Fruit fly (Drosophila melanogaster): ENCODE data around the gene CG14325.
A peak's percentile ranks its signal among the peaks of the same experiment; 100 is the strongest.

CG14325 gene

dm6 chr3R:17591831-17592230, 35.1 kb upstream of the CG14325 start (continued):
- no peak for TF ChIP-seq en (GFP tag; optimal IDR thresholded peaks at IDR 0.05)
- TF ChIP-seq CG7928 (GFP tag; optimal IDR thresholded peaks at IDR 0.05), result no peak
- TF ChIP-seq sqz (GFP tag; optimal IDR thresholded peaks at IDR 0.05), result no peak
- no peak for TF ChIP-seq CG10431 (GFP tag; optimal IDR thresholded peaks at IDR 0.05)
- no peak for TF ChIP-seq CG12744 (GFP tag; optimal IDR thresholded peaks at IDR 0.05)
- no peak for TF ChIP-seq onecut (GFP tag; IDR thresholded peaks at IDR 0.05)
- no peak for TF ChIP-seq CG42726 (GFP tag; IDR thresholded peaks at IDR 0.05; ENCODE audit: partially characterized antibody)
- peak; percentile 77 for TF ChIP-seq sens (GFP tag)
- no peak for TF ChIP-seq CG6683 (GFP tag; optimal IDR thresholded peaks at IDR 0.05)
- no peak for TF ChIP-seq ken (GFP tag; IDR thresholded peaks at IDR 0.05)
- TF ChIP-seq CG8089 (GFP tag; optimal IDR thresholded peaks at IDR 0.05), result no peak
- TF ChIP-seq CG15696 (tag; optimal IDR thresholded peaks at IDR 0.05), result peak; percentile 4
- no peak for TF ChIP-seq CG3847 (GFP tag; IDR thresholded peaks at IDR 0.05)
- no peak for TF ChIP-seq ftz-f1 (GFP tag; optimal IDR thresholded peaks at IDR 0.05)
- no peak for TF ChIP-seq CG12299 (tag; optimal IDR thresholded peaks at IDR 0.05)
- TF ChIP-seq CG6791 (GFP tag; IDR thresholded peaks at IDR 0.05; ENCODE audit: partially characterized antibody), result no peak
- TF ChIP-seq ash1 (GFP tag; optimal IDR thresholded peaks at IDR 0.05), result no peak
- no peak for TF ChIP-seq h (optimal IDR thresholded peaks at IDR 0.05)
- TF ChIP-seq CG4282 (GFP tag; optimal IDR thresholded peaks at IDR 0.05), result no peak
- TF ChIP-seq org-1 (GFP tag; optimal IDR thresholded peaks at IDR 0.05), result no peak
- TF ChIP-seq CG12391 (tag; optimal IDR thresholded peaks at IDR 0.05), result peak; percentile 22
- TF ChIP-seq CG31441 (GFP tag; IDR thresholded peaks at IDR 0.05), result 0 out of 2 replicates have a peak, but pooled peaks have one; percentile 13
- no peak for TF ChIP-seq CG1647 (GFP tag; optimal IDR thresholded peaks at IDR 0.05)
- no peak for TF ChIP-seq ham (GFP tag; IDR thresholded peaks at IDR 0.05)
- TF ChIP-seq Blimp-1 (GFP tag; optimal IDR thresholded peaks at IDR 0.05), result no peak

- TF ChIP-seq tap (tag; optimal IDR thresholded peaks at IDR 0.05), result peak; percentile 14
- no peak for TF ChIP-seq repo (GFP tag; optimal IDR thresholded peaks at IDR 0.05)
- peak; percentile 63; the same call in 1 of the 2 replicates for TF ChIP-seq CG4360 (GFP tag; IDR thresholded peaks at IDR 0.05)
- peak; percentile 67 for TF ChIP-seq pros (GFP tag; optimal IDR thresholded peaks at IDR 0.05)
These were observed 33.5 kb upstream of the CG14325 start for dm6 chr3R:17593470-17593869.

dm6 chr3R:17594086-17594485, 32.8 kb upstream of the CG14325 start, which contains the start of gene Sgs5bis:
Gene Sgs5bis (plus strand): TSS chr3R:17594386.
- TF ChIP-seq CG10979 (tag; optimal IDR thresholded peaks at IDR 0.05) (no peak), Ets65A (GFP tag) (peak; percentile 68), zf30C (GFP tag; optimal IDR thresholded peaks at IDR 0.05) (no peak)

- TF ChIP-seq lilli (GFP tag; optimal IDR thresholded peaks at IDR 0.05) (no peak), slou (GFP tag; optimal IDR thresholded peaks at IDR 0.05) (no peak), ase (GFP tag; IDR thresholded peaks at IDR 0.05) (no peak), CG1233 (GFP tag; optimal IDR thresholded peaks at IDR 0.05) (no peak), CG4328 (GFP tag; optimal IDR thresholded peaks at IDR 0.05) (no peak), CG11456 (GFP tag; IDR thresholded peaks at IDR 0.05) (no peak), bbx (GFP tag; IDR thresholded peaks at IDR 0.05; ENCODE audit: partially characterized antibody) (no peak), Dfd (GFP tag; optimal IDR thresholded peaks at IDR 0.05) (no peak), CG8290 (GFP tag; optimal IDR thresholded peaks at IDR 0.05) (no peak), CG8290 (tag; optimal IDR thresholded peaks at IDR 0.05) (no peak), Med (GFP tag) (no peak), CG15696 (tag; optimal IDR thresholded peaks at IDR 0.05) (no peak), CG2129 (GFP tag; IDR thresholded peaks at IDR 0.05; ENCODE audit: partially characterized antibody) (no peak), lab (GFP tag; optimal IDR thresholded peaks at IDR 0.05) (no peak), CG17385 (GFP tag; optimal IDR thresholded peaks at IDR 0.05) (no peak), CG2199 (GFP tag; IDR thresholded peaks at IDR 0.05) (no peak), TFAM (GFP tag; optimal IDR thresholded peaks at IDR 0.05) (no peak), CG2875 (GFP tag; optimal IDR thresholded peaks at IDR 0.05) (no peak), CG31441 (GFP tag; IDR thresholded peaks at IDR 0.05) (no peak), esg (GFP tag; conservative IDR thresholded peaks at IDR 0.05) (no peak)
These were observed 31.8 kb upstream of the CG14325 start, which contains the start of gene Sgs5 for dm6 chr3R:17595084-17595483. Gene Sgs5 (plus strand): TSS chr3R:17595362.
